Worm (Caenorhabditis elegans) whole organism, young adult: Measurements from ENCODE around the gene R12B2.13.

Source experiments
- B0035.1 ChIP-seq: sonication (generic microtip); optimal IDR thresholded peaks from 2 replicates; lab custom pipeline; 2016; ENCODE audit warnings: missing genetic modification characterization, mild to moderate bottlenecking, missing compliant biosample characterization, missing genotype, missing genetic modification reagents
- B0261.1 ChIP-seq: sonication (generic microtip); optimal IDR thresholded peaks from 2 replicates; lab custom pipeline; 2016; ENCODE audit warnings: mild to moderate bottlenecking, missing genetic modification characterization, moderate library complexity, missing compliant biosample characterization
- B0336.3 ChIP-seq: fragments of 200-800 bp; sonication (Bioruptor generic); IDR thresholded peaks from 2 replicates; pipeline ENCODE4 v1.3.6; 2022; ENCODE audit warnings: missing genetic modification characterization, missing compliant biosample characterization
- C06A6.2 ChIP-seq: fragments of 200-800 bp; sonication (Bioruptor generic); conservative IDR thresholded peaks from 2 replicates; pipeline ENCODE4 v1.3.6; 2022; ENCODE audit warnings: missing genetic modification characterization, missing compliant biosample characterization
- C17E4.6 ChIP-seq: fragments of 200-800 bp; sonication (Bioruptor generic); IDR thresholded peaks from 2 replicates; pipeline ENCODE4 v1.3.6; 2022; ENCODE audit warnings: missing genetic modification reagents, missing genetic modification characterization, missing compliant biosample characterization
- F39B2.1 ChIP-seq: fragments of 200-800 bp; sonication (Bioruptor generic); IDR thresholded peaks from 2 replicates; pipeline ENCODE4 v1.3.6; 2022; ENCODE audit warnings: missing genetic modification reagents, missing genetic modification characterization, missing compliant biosample characterization
- F49E8.2 ChIP-seq: sonication (generic microtip); optimal IDR thresholded peaks from 3 replicates; lab custom pipeline; 2017; ENCODE audit warnings: missing genetic modification characterization, mild to moderate bottlenecking, missing compliant biosample characterization, antibody characterized with exemption, moderate library complexity; ENCODE audit not compliant: insufficient read depth
- F57C9.4 ChIP-seq: sonication (generic microtip); optimal IDR thresholded peaks from 2 replicates; lab custom pipeline; 2017; ENCODE audit warnings: mild to moderate bottlenecking, missing genetic modification characterization, missing compliant biosample characterization
- K12H6.12 ChIP-seq: fragments of 200-800 bp; sonication (Bioruptor generic); optimal IDR thresholded peaks from 2 replicates; lab custom pipeline; 2018; ENCODE audit warnings: mild to moderate bottlenecking, missing genetic modification characterization, missing compliant biosample characterization
- T07F8.4 ChIP-seq: sonication (generic microtip); optimal IDR thresholded peaks from 2 replicates; lab custom pipeline; 2016; ENCODE audit warnings: mild to moderate bottlenecking, missing genetic modification characterization, moderate library complexity, missing compliant biosample characterization
- Y56A3A.18 ChIP-seq: fragments of 200-800 bp; sonication (Bioruptor generic); IDR thresholded peaks from 2 replicates; pipeline ENCODE4 v1.3.6; 2022; ENCODE audit warnings: missing genetic modification reagents, missing genetic modification characterization, missing compliant biosample characterization
- ZK185.1 ChIP-seq: sonication (generic microtip); optimal IDR thresholded peaks from 2 replicates; lab custom pipeline; 2016; ENCODE audit warnings: mild to moderate bottlenecking, missing genetic modification characterization, missing compliant biosample characterization; ENCODE audit not compliant: poor library complexity, severe bottlenecking
- akir-1 ChIP-seq: fragments of 200-800 bp; sonication (Bioruptor generic); optimal IDR thresholded peaks from 2 replicates; lab custom pipeline; 2018; ENCODE audit warnings: mild to moderate bottlenecking, missing genetic modification characterization, moderate library complexity, missing compliant biosample characterization
- aptf-3 ChIP-seq: fragments of 200-800 bp; sonication (Bioruptor generic); IDR thresholded peaks from 2 replicates; pipeline ENCODE4 v1.3.6; 2022; ENCODE audit warnings: missing genetic modification characterization, missing compliant biosample characterization
- athp-1 ChIP-seq: sonication (generic microtip); optimal IDR thresholded peaks from 2 replicates; lab custom pipeline; 2017; ENCODE audit warnings: mild to moderate bottlenecking, missing genetic modification characterization, missing compliant biosample characterization
- attf-3 ChIP-seq: fragments of 200-800 bp; sonication (Bioruptor generic); conservative IDR thresholded peaks from 2 replicates; pipeline ENCODE4 v1.3.6; 2022; ENCODE audit warnings: missing genetic modification reagents, missing genetic modification characterization, missing compliant biosample characterization
- attf-5 ChIP-seq: fragments of 200-800 bp; sonication (Bioruptor generic); optimal IDR thresholded peaks from 2 replicates; lab custom pipeline; 2018; ENCODE audit warnings: mild to moderate bottlenecking, missing genetic modification characterization, missing compliant biosample characterization
- cebp-2 ChIP-seq: fragments of 200-800 bp; sonication (Bioruptor generic); IDR thresholded peaks from 2 replicates; pipeline ENCODE4 v1.3.6; 2022; ENCODE audit warnings: missing genetic modification characterization, missing compliant biosample characterization
- ceh-58 ChIP-seq: fragments of 200-800 bp; sonication (Bioruptor generic); IDR thresholded peaks from 2 replicates; pipeline ENCODE4 v1.3.6; 2022; ENCODE audit warnings: missing genetic modification characterization, missing compliant biosample characterization
- ceh-91 ChIP-seq: fragments of 200-800 bp; sonication (Bioruptor generic); IDR thresholded peaks from 2 replicates; pipeline ENCODE4 v1.3.6; 2022; ENCODE audit warnings: missing genetic modification reagents, missing genetic modification characterization, missing compliant biosample characterization
- dpff-1 ChIP-seq: sonication (generic microtip); optimal IDR thresholded peaks from 2 replicates; lab custom pipeline; 2017; ENCODE audit warnings: mild to moderate bottlenecking, missing genetic modification characterization, missing compliant biosample characterization
- dpl-1 ChIP-seq: fragments of 150-350 bp; optimal IDR thresholded peaks from 2 replicates; lab custom pipeline; 2014; ENCODE audit warnings: missing biosample characterization, missing genetic modification reagents, missing genetic modification characterization
- ekl-4 ChIP-seq: fragments of 200-800 bp; sonication (Bioruptor generic); IDR thresholded peaks from 2 replicates; pipeline ENCODE4 v1.3.6; 2022; ENCODE audit warnings: missing genetic modification reagents, missing genetic modification characterization, missing compliant biosample characterization
- ets-4 ChIP-seq: fragments of 200-800 bp; sonication (Bioruptor generic); optimal IDR thresholded peaks from 2 replicates; lab custom pipeline; 2018; ENCODE audit warnings: mild to moderate bottlenecking, missing genetic modification characterization, missing compliant biosample characterization
- him-1 ChIP-seq: sonication (generic microtip); optimal IDR thresholded peaks from 2 replicates; lab custom pipeline; 2016; ENCODE audit warnings: missing genotype, missing genetic modification reagents, missing genetic modification characterization, missing compliant biosample characterization
- hrde-1 ChIP-seq: sonication (generic microtip); optimal IDR thresholded peaks from 2 replicates; lab custom pipeline; 2016; ENCODE audit warnings: missing genetic modification characterization, mild to moderate bottlenecking, missing compliant biosample characterization, moderate library complexity, missing genotype, missing genetic modification reagents, borderline replicate concordance
- hsf-1 ChIP-seq: fragments of 200-800 bp; sonication (Bioruptor generic); IDR thresholded peaks from 2 replicates; pipeline ENCODE4 v1.3.6; 2022; ENCODE audit warnings: missing genetic modification reagents, missing genetic modification characterization, missing compliant biosample characterization
- let-607 ChIP-seq, 2 experiments: fragments of 200-800 bp in 1 of 2; sonication (Bioruptor generic) in 1 of 2; sonication (generic microtip) in 1 of 2; optimal IDR thresholded peaks; 2 replicates each; lab custom pipeline; 2016 to 2018; ENCODE audit warnings: mild to moderate bottlenecking in 2 of 2, missing compliant biosample characterization in 2 of 2, missing genetic modification characterization in 2 of 2, moderate library complexity in 2 of 2, missing genotype in 1 of 2
- lir-1 ChIP-seq: fragments of 200-800 bp; sonication (Bioruptor generic); conservative IDR thresholded peaks from 2 replicates; pipeline ENCODE4 v1.3.6; 2022; ENCODE audit warnings: missing genetic modification reagents, missing genetic modification characterization, missing compliant biosample characterization
- madf-3 ChIP-seq: fragments of 200-800 bp; sonication (Bioruptor generic); IDR thresholded peaks from 2 replicates; pipeline ENCODE4 v1.3.6; 2022; ENCODE audit warnings: missing genetic modification reagents, missing genetic modification characterization, missing compliant biosample characterization
- madf-6 ChIP-seq: fragments of 200-800 bp; sonication (Bioruptor generic); IDR thresholded peaks from 2 replicates; pipeline ENCODE4 v1.3.6; 2022; ENCODE audit warnings: missing genetic modification reagents, missing genetic modification characterization, missing compliant biosample characterization
- mel-28 ChIP-seq: sonication (generic microtip); optimal IDR thresholded peaks from 2 replicates; lab custom pipeline; 2016; ENCODE audit warnings: borderline replicate concordance, mild to moderate bottlenecking, missing genetic modification characterization, missing compliant biosample characterization
- nfya-1 ChIP-seq: sonication (generic microtip); optimal IDR thresholded peaks from 2 replicates; lab custom pipeline; 2017; ENCODE audit warnings: antibody characterized with exemption, missing compliant biosample characterization, missing genetic modification characterization, borderline replicate concordance; ENCODE audit not compliant: insufficient read depth
- nfyb-1 ChIP-seq: fragments of 200-800 bp; sonication (Bioruptor generic); IDR thresholded peaks from 2 replicates; pipeline ENCODE4 v1.3.6; 2022; ENCODE audit warnings: missing genetic modification reagents, missing genetic modification characterization, missing compliant biosample characterization
- nhr-120 ChIP-seq: fragments of 200-800 bp; sonication (Bioruptor generic); IDR thresholded peaks from 2 replicates; pipeline ENCODE4 v1.3.6; 2022; ENCODE audit warnings: missing genetic modification characterization, missing compliant biosample characterization
- pbrm-1 ChIP-seq: fragments of 200-800 bp; sonication (Bioruptor generic); IDR thresholded peaks from 2 replicates; pipeline ENCODE4 v1.3.6; 2022; ENCODE audit warnings: missing genetic modification reagents, missing genetic modification characterization, missing compliant biosample characterization
- pha-4 ChIP-seq: fragments of 150-350 bp; sonication (generic microtip); optimal IDR thresholded peaks from 2 replicates; lab custom pipeline; 2014; ENCODE audit warnings: missing biosample characterization, missing genetic modification reagents, missing genetic modification characterization
- rcor-1 ChIP-seq: fragments of 200-800 bp; sonication (Bioruptor generic); IDR thresholded peaks from 2 replicates; pipeline ENCODE4 v1.3.6; 2022; ENCODE audit warnings: missing genetic modification reagents, missing genetic modification characterization, missing compliant biosample characterization
- rpc-1 ChIP-seq, 2 experiments: fragments of 150-350 bp in 1 of 2; sonication (generic microtip) in 1 of 2; optimal IDR thresholded peaks; 2 replicates each; lab custom pipeline; 2014 to 2018; ENCODE audit warnings: missing biosample characterization in 1 of 2, missing genetic modification characterization in 1 of 2, missing genetic modification reagents in 1 of 2, missing genotype in 1 of 2
- snpc-1.3 ChIP-seq: sonication (generic microtip); optimal IDR thresholded peaks from 2 replicates; lab custom pipeline; 2017; ENCODE audit warnings: missing genetic modification characterization, mild to moderate bottlenecking, missing compliant biosample characterization, antibody characterized with exemption, moderate library complexity, missing genotype, missing genetic modification reagents; ENCODE audit not compliant: insufficient read depth
- tbp1 ChIP-seq: fragments of 200-800 bp; sonication (Bioruptor generic); optimal IDR thresholded peaks from 2 replicates; lab custom pipeline; 2018; ENCODE audit warnings: mild to moderate bottlenecking, missing genetic modification characterization, missing compliant biosample characterization
- xnd-1 ChIP-seq: sonication (generic microtip); optimal IDR thresholded peaks from 2 replicates; lab custom pipeline; 2016; ENCODE audit warnings: missing genotype, missing genetic modification reagents, missing genetic modification characterization, missing compliant biosample characterization
- zim-3 ChIP-seq: sonication (generic microtip); optimal IDR thresholded peaks from 2 replicates; lab custom pipeline; 2017; ENCODE audit warnings: mild to moderate bottlenecking, missing genetic modification characterization, moderate library complexity, missing compliant biosample characterization
- ztf-18 ChIP-seq: sonication (generic microtip); optimal IDR thresholded peaks from 2 replicates; lab custom pipeline; 2016; ENCODE audit warnings: missing genotype, mild to moderate bottlenecking, missing genetic modification characterization, missing compliant biosample characterization
- ztf-22 ChIP-seq: fragments of 200-800 bp; sonication (Bioruptor generic); optimal IDR thresholded peaks from 2 replicates; lab custom pipeline; 2018; ENCODE audit warnings: mild to moderate bottlenecking, missing genetic modification characterization, moderate library complexity, missing compliant biosample characterization
- ztf-28 ChIP-seq: fragments of 200-800 bp; sonication (Bioruptor generic); IDR thresholded peaks from 2 replicates; pipeline ENCODE4 v1.3.6; 2022; ENCODE audit warnings: missing genetic modification reagents, missing genetic modification characterization, missing compliant biosample characterization
- ztf-3 ChIP-seq: fragments of 200-800 bp; sonication (Bioruptor generic); optimal IDR thresholded peaks from 2 replicates; lab custom pipeline; 2018; ENCODE audit warnings: mild to moderate bottlenecking, missing genetic modification characterization, missing compliant biosample characterization
- ztf-6 ChIP-seq: fragments of 200-800 bp; sonication (Bioruptor generic); IDR thresholded peaks from 2 replicates; pipeline ENCODE4 v1.3.6; 2022; ENCODE audit warnings: missing genetic modification reagents, missing genetic modification characterization, missing compliant biosample characterization

Gene R12B2.13

ce11 chrIII:5853240-5853639 is 20.0 kb upstream of the R12B2.13 start, which contains the start of gene ddx-23:
ddx-23 (minus strand) TSS chrIII:5853269.
- TF ChIP-seq ceh-91 (GFP tag; lab: Robert Waterston, UW) (no peak), K12H6.12 (no peak), B0035.1 (no peak), ZK185.1 (tag; lab: Kevin White, UChicago) (peak; percentile 57), attf-3 (GFP tag; lab: Robert Waterston, UW) (no peak), dpff-1 (tag; lab: Kevin White, UChicago) (no peak), F39B2.1 (peak; percentile 68; the same call in 1 of the 2 replicates), zim-3 (tag; lab: Kevin White, UChicago) (no peak), mel-28 (tag; lab: Kevin White, UChicago) (no peak), rcor-1 (GFP tag; lab: Robert Waterston, UW) (no peak), B0336.3 (GFP tag; lab: Robert Waterston, UW) (peak; percentile 40; the same call in 1 of the 2 replicates), dpl-1 (GFP tag; lab: Kevin White, UChicago) (peak; percentile 8), C06A6.2 (GFP tag; lab: Robert Waterston, UW) (no peak), athp-1 (peak; percentile 19), ekl-4 (no peak), B0261.1 (tag; lab: Kevin White, UChicago) (no peak), attf-5 (GFP tag; lab: Kevin White, UChicago) (peak; percentile 9), akir-1 (GFP tag; lab: Kevin White, UChicago) (no peak), him-1 (no peak), hsf-1 (no peak; the same call in 1 of the 2 replicates), ztf-3 (GFP tag; lab: Kevin White, UChicago) (no peak), F57C9.4 (tag; lab: Kevin White, UChicago) (no peak), madf-6 (peak; percentile 68), pha-4 (tag; lab: Kevin White, UChicago) (no peak), aptf-3 (0 out of 2 replicates have a peak, but pooled peaks have one; percentile 51), cebp-2 (GFP tag; lab: Robert Waterston, UW) (no peak), pbrm-1 (GFP tag; lab: Robert Waterston, UW) (0 out of 2 replicates have a peak, but pooled peaks have one; percentile 37), ceh-58 (no peak), ztf-22 (GFP tag; lab: Kevin White, UChicago) (no peak), tbp1 (GFP tag; lab: Kevin White, UChicago) (peak; percentile 45), lir-1 (GFP tag; lab: Robert Waterston, UW) (no peak), hrde-1 (tag; lab: Kevin White, UChicago) (peak; percentile 6), let-607 (tag; optimal IDR thresholded peaks at IDR 0.05; lab: Kevin White, UChicago) (no peak), xnd-1 (tag; lab: Kevin White, UChicago) (peak; percentile 38), ztf-6 (GFP tag; lab: Robert Waterston, UW) (no peak), rpc-1 (optimal IDR thresholded peaks at IDR 0.05; lab: Kevin White, UChicago) (no peak), rpc-1 (tag; optimal IDR thresholded peaks at IDR 0.05; lab: Kevin White, UChicago) (no peak), T07F8.4 (tag; lab: Kevin White, UChicago) (no peak), madf-3 (GFP tag; lab: Robert Waterston, UW) (no peak), ets-4 (GFP tag; lab: Kevin White, UChicago) (no peak), nfyb-1 (0 out of 2 replicates have a peak, but pooled peaks have one; percentile 58), Y56A3A.18 (GFP tag; lab: Robert Waterston, UW) (0 out of 2 replicates have a peak, but pooled peaks have one; percentile 65), ztf-18 (tag; lab: Kevin White, UChicago) (peak; percentile 15), nhr-120 (GFP tag; lab: Robert Waterston, UW) (no peak), ztf-28 (GFP tag; lab: Robert Waterston, UW) (no peak), F49E8.2 (tag; lab: Kevin White, UChicago) (peak; percentile 30), nfya-1 (tag; lab: Kevin White, UChicago) (no peak), snpc-1.3 (tag; lab: Kevin White, UChicago) (no peak), C17E4.6 (GFP tag; lab: Robert Waterston, UW) (no peak)
